Worm (Caenorhabditis elegans) whole organism, late embryonic: ENCODE results near the gene fbxb-26.

Experiments
- elt-4 ChIP-seq: sonication (generic microtip); optimal IDR thresholded peaks from 2 replicates; lab custom pipeline; 2016; ENCODE audit warnings: missing genetic modification characterization, missing compliant biosample characterization
- ets-4 ChIP-seq: sonication (generic microtip); optimal IDR thresholded peaks from 2 replicates; lab custom pipeline; 2016; ENCODE audit warnings: missing genetic modification characterization, missing compliant biosample characterization
- fkh-10 ChIP-seq: fragments of 150-350 bp; optimal IDR thresholded peaks from 2 replicates; lab custom pipeline; 2014; ENCODE audit warnings: missing biosample characterization, missing genetic modification reagents, missing genetic modification characterization
- hlh-15 ChIP-seq: sonication (generic microtip); optimal IDR thresholded peaks from 2 replicates; lab custom pipeline; 2016; ENCODE audit warnings: missing genetic modification characterization, missing compliant biosample characterization
- nhr-11 ChIP-seq: fragments of 150-350 bp; optimal IDR thresholded peaks from 2 replicates; lab custom pipeline; 2014; ENCODE audit warnings: missing biosample characterization, missing genetic modification characterization
- pqm-1 ChIP-seq: sonication (generic microtip); optimal IDR thresholded peaks from 2 replicates; lab custom pipeline; 2016; ENCODE audit warnings: missing genetic modification characterization, missing compliant biosample characterization

DNA sequence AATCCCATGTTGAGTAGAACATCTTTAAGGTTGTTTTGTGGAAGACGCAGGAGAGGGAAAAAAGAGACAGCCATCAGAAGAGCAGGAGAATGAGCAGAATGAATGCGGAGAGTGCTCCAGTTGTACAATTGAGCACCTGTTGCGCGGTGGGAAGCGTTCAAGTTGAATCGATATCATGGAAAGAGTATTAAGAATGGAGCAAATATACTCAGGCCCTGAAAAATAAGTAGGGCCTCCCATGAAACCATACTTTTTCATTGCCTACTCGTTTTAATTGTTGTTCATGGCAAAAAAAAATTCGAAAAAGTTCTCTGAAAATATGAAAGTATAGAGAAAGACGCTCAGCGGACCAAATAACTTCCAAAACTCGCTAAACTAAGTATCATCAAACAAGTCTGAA, 36.8 kb downstream of the fbxb-26 start, which contains the start of gene fbxb-48:
- no peak for TF ChIP-seq pqm-1
- no peak for TF ChIP-seq ets-4 (tag; lab: Kevin White, UChicago)
- no peak for TF ChIP-seq elt-4 (tag; lab: Kevin White, UChicago)
- TF ChIP-seq hlh-15 (tag; lab: Kevin White, UChicago) = no peak
- no peak for TF ChIP-seq fkh-10 (GFP tag; lab: Kevin White, UChicago)
- no peak for TF ChIP-seq nhr-11 (tag; lab: Kevin White, UChicago)
